Fruit fly (Drosophila melanogaster) whole organism, adult: ENCODE measurements around the gene Cortactin.
A peak's percentile ranks its signal among the peaks of the same experiment; 100 is the strongest.

Experiments used
- CG11617 ChIP-seq: fragments of 200-800 bp; sonication (Bioruptor generic); optimal IDR thresholded peaks from 2 replicates; lab custom pipeline; 2017; ENCODE audit warnings: mild to moderate bottlenecking, missing biosample characterization, missing genetic modification reagents, missing genetic modification characterization
- CG12768 ChIP-seq: fragments of 200-800 bp; sonication (Bioruptor generic); optimal IDR thresholded peaks from 2 replicates; lab custom pipeline; 2017; ENCODE audit warnings: missing biosample characterization, missing genetic modification characterization, mild to moderate bottlenecking, moderate library complexity, missing genetic modification reagents
- CG14711 ChIP-seq: fragments of 200-800 bp; sonication (Bioruptor generic); optimal IDR thresholded peaks from 2 replicates; lab custom pipeline; 2018; ENCODE audit warnings: missing biosample characterization, mild to moderate bottlenecking, missing genetic modification characterization, moderate library complexity
- CG1620 ChIP-seq: fragments of 200-800 bp; sonication (Bioruptor generic); optimal IDR thresholded peaks from 2 replicates; lab custom pipeline; 2016; ENCODE audit warnings: missing biosample characterization, missing genetic modification characterization
- CG33017 ChIP-seq: fragments of 200-800 bp; sonication (Bioruptor generic); optimal IDR thresholded peaks from 2 replicates; lab custom pipeline; 2018; ENCODE audit warnings: missing biosample characterization, mild to moderate bottlenecking, missing genetic modification characterization, moderate library complexity
- CG5204 ChIP-seq: fragments of 200-800 bp; sonication (Bioruptor generic); optimal IDR thresholded peaks from 2 replicates; lab custom pipeline; 2016; ENCODE audit warnings: missing biosample characterization, missing genetic modification characterization
- CG7045 ChIP-seq: fragments of 200-800 bp; sonication (Bioruptor generic); optimal IDR thresholded peaks from 2 replicates; lab custom pipeline; 2017; ENCODE audit warnings: missing biosample characterization, mild to moderate bottlenecking, missing genetic modification characterization
- CG7101 ChIP-seq: fragments of 200-800 bp; sonication (Bioruptor generic); optimal IDR thresholded peaks from 2 replicates; lab custom pipeline; 2018; ENCODE audit warnings: missing biosample characterization, mild to moderate bottlenecking, missing genetic modification characterization, moderate library complexity
- Clk ChIP-seq: fragments of 200-800 bp; sonication (Bioruptor generic); optimal IDR thresholded peaks from 2 replicates; lab custom pipeline; 2017; ENCODE audit warnings: missing biosample characterization, missing genetic modification characterization
- Crg-1 ChIP-seq: fragments of 200-800 bp; sonication (Bioruptor generic); optimal IDR thresholded peaks from 2 replicates; lab custom pipeline; 2016; ENCODE audit warnings: missing biosample characterization, missing genetic modification characterization
- Hr96 ChIP-seq: fragments of 200-800 bp; sonication (Bioruptor generic); optimal IDR thresholded peaks from 2 replicates; lab custom pipeline; 2016; ENCODE audit warnings: missing biosample characterization, missing genetic modification characterization
- Mnt ChIP-seq: fragments of 200-800 bp; sonication (Bioruptor generic); optimal IDR thresholded peaks from 2 replicates; lab custom pipeline; 2016; ENCODE audit warnings: missing biosample characterization, mild to moderate bottlenecking, missing genetic modification characterization
- bab1 ChIP-seq: fragments of 200-800 bp; sonication (Bioruptor generic); optimal IDR thresholded peaks from 3 replicates; lab custom pipeline; 2019; ENCODE audit warnings: missing biosample characterization, mild to moderate bottlenecking, missing genetic modification characterization, moderate library complexity
- cic ChIP-seq: fragments of 200-800 bp; sonication (Bioruptor generic); optimal IDR thresholded peaks from 2 replicates; lab custom pipeline; 2017; ENCODE audit warnings: missing biosample characterization, mild to moderate bottlenecking, missing genetic modification characterization, moderate library complexity
- cnc ChIP-seq, 2 experiments: fragments of >200 bp; optimal IDR thresholded peaks; 2 replicates each; lab custom pipeline; 2017
- kay ChIP-seq: fragments of 200-800 bp; sonication (Bioruptor generic); peaks from one replicate; lab custom pipeline; 2016; ENCODE audit warnings: missing biosample characterization, missing genetic modification characterization, borderline replicate concordance
- ovo ChIP-seq: fragments of 200-800 bp; sonication (Bioruptor generic); optimal IDR thresholded peaks from 2 replicates; lab custom pipeline; 2016; ENCODE audit warnings: missing biosample characterization, missing genetic modification characterization
- pad ChIP-seq: fragments of 200-800 bp; sonication (Bioruptor generic); optimal IDR thresholded peaks from 3 replicates; lab custom pipeline; 2017; ENCODE audit warnings: missing biosample characterization, missing genetic modification characterization, mild to moderate bottlenecking, moderate library complexity, missing genetic modification reagents
- tj ChIP-seq: fragments of 200-800 bp; sonication (Bioruptor generic); optimal IDR thresholded peaks from 3 replicates; lab custom pipeline; 2017; ENCODE audit warnings: missing biosample characterization, mild to moderate bottlenecking, missing genetic modification characterization, moderate library complexity
- toe ChIP-seq: fragments of 200-800 bp; sonication (Bioruptor generic); optimal IDR thresholded peaks from 2 replicates; lab custom pipeline; 2016; ENCODE audit warnings: missing biosample characterization, missing genetic modification characterization

Gene Cortactin

dm6 chr3R:21043549-21044118 lies 20.6 kb downstream of the Cortactin start, which contains the start of gene CG12278:
CG12278 (plus strand) TSS chr3R:21044068.
- TF ChIP-seq CG12768 (GFP tag; lab: Kevin White, UChicago) (no peak), pad (GFP tag; lab: Kevin White, UChicago) (peak; percentile 72), CG14711 (tag; lab: Kevin White, UChicago) (no peak), cnc (optimal IDR thresholded peaks at IDR 0.05; lab: Kevin White, UChicago) (no peak)

- no peak for TF ChIP-seq kay (GFP tag; lab: Kevin White, UChicago)
- no peak for TF ChIP-seq CG5204
- TF ChIP-seq Crg-1 (GFP tag; lab: Kevin White, UChicago), result no peak
- no peak for TF ChIP-seq CG7045 (GFP tag; lab: Kevin White, UChicago)
- TF ChIP-seq CG33017 (tag; lab: Kevin White, UChicago), result no peak
- TF ChIP-seq cic (GFP tag; lab: Kevin White, UChicago), result no peak
- TF ChIP-seq CG1620 (GFP tag; lab: Kevin White, UChicago), result no peak
- TF ChIP-seq CG12768 (GFP tag; lab: Kevin White, UChicago), result no peak
- TF ChIP-seq Mnt (GFP tag; lab: Kevin White, UChicago), result no peak
- no peak for TF ChIP-seq cnc (optimal IDR thresholded peaks at IDR 0.05; lab: Kevin White, UChicago)
- TF ChIP-seq toe (GFP tag; lab: Kevin White, UChicago), result no peak
- no peak for TF ChIP-seq CG14711 (tag; lab: Kevin White, UChicago)
- no peak for TF ChIP-seq Hr96 (GFP tag; lab: Kevin White, UChicago)
- no peak for TF ChIP-seq bab1 (GFP tag; lab: Kevin White, UChicago)
- TF ChIP-seq pad (GFP tag; lab: Kevin White, UChicago), result no peak
- no peak for TF ChIP-seq CG7101
- TF ChIP-seq tj (GFP tag; lab: Kevin White, UChicago), result no peak
- no peak for TF ChIP-seq Clk
Measured at dm6 chr3R:21042399-21042798, 21.9 kb downstream of the Cortactin start, which contains the start of gene Dhc93AB. Dhc93AB (minus strand) TSS chr3R:21042499.

- no peak for TF ChIP-seq CG7045 (GFP tag; lab: Kevin White, UChicago)
- TF ChIP-seq CG1620 (GFP tag; lab: Kevin White, UChicago), result no peak
- no peak for TF ChIP-seq cic (GFP tag; lab: Kevin White, UChicago)
- TF ChIP-seq Hr96 (GFP tag; lab: Kevin White, UChicago), result no peak
- TF ChIP-seq CG7101, result no peak
- TF ChIP-seq CG5204, result no peak
Measured at dm6 chr3R:21025508-21025907, 38.8 kb downstream of the Cortactin start.

- TF ChIP-seq Hr96 (GFP tag; lab: Kevin White, UChicago), result peak; percentile 0
- TF ChIP-seq Clk, result no peak
- peak; percentile 6 for TF ChIP-seq tj (GFP tag; lab: Kevin White, UChicago)
- peak; percentile 16 for TF ChIP-seq cic (GFP tag; lab: Kevin White, UChicago)
- TF ChIP-seq CG33017 (tag; lab: Kevin White, UChicago), result peak; percentile 24
- peak; percentile 39 for TF ChIP-seq CG12768 (GFP tag; lab: Kevin White, UChicago)
Measured at dm6 chr3R:21023902-21024541, 40.2 kb downstream of the Cortactin start, which contains the start of gene peg. peg (minus strand) TSS chr3R:21024163.

- TF ChIP-seq ovo (GFP tag; lab: Kevin White, UChicago) (no peak), cic (GFP tag; lab: Kevin White, UChicago) (peak; percentile 29), cnc (optimal IDR thresholded peaks at IDR 0.05; lab: Kevin White, UChicago) (no peak)
Measured at dm6 chr3R:21022769-21023517, 41.3 kb downstream of the Cortactin start.

dm6 chr3R:21019073-21019472 lies 45.2 kb downstream of the Cortactin start:
- no peak for TF ChIP-seq CG7045 (GFP tag; lab: Kevin White, UChicago)
- peak; percentile 82 for TF ChIP-seq kay (GFP tag; lab: Kevin White, UChicago)
- no peak for TF ChIP-seq toe (GFP tag; lab: Kevin White, UChicago)
- TF ChIP-seq CG7101, result peak; percentile 19
- no peak for TF ChIP-seq Crg-1 (GFP tag; lab: Kevin White, UChicago)
- no peak for TF ChIP-seq CG1620 (GFP tag; lab: Kevin White, UChicago)
- TF ChIP-seq CG12768 (GFP tag; lab: Kevin White, UChicago), result no peak
- TF ChIP-seq bab1 (GFP tag; lab: Kevin White, UChicago), result no peak
- TF ChIP-seq tj (GFP tag; lab: Kevin White, UChicago), result no peak
- TF ChIP-seq pad (GFP tag; lab: Kevin White, UChicago), result no peak
- TF ChIP-seq cic (GFP tag; lab: Kevin White, UChicago), result peak; percentile 41
- TF ChIP-seq CG11617 (GFP tag; lab: Kevin White, UChicago), result peak; percentile 28
- TF ChIP-seq CG5204, result no peak
- TF ChIP-seq Mnt (GFP tag; lab: Kevin White, UChicago), result no peak
- TF ChIP-seq CG33017 (tag; lab: Kevin White, UChicago), result peak; percentile 38
- TF ChIP-seq Hr96 (GFP tag; lab: Kevin White, UChicago), result no peak
- TF ChIP-seq Clk, result no peak
- TF ChIP-seq CG14711 (tag; lab: Kevin White, UChicago), result no peak
- no peak for TF ChIP-seq cnc (optimal IDR thresholded peaks at IDR 0.05; lab: Kevin White, UChicago)
- TF ChIP-seq ovo (GFP tag; lab: Kevin White, UChicago), result no peak
